Worm (Caenorhabditis elegans) whole organism, mixed stage, embryonic: Measurements from ENCODE around the gene lgc-21.

Experiments
- bed-3 ChIP-seq: fragments of 200-800 bp; sonication (Bioruptor generic); optimal IDR thresholded peaks from 3 replicates; lab custom pipeline; 2018; ENCODE audit warnings: mild to moderate bottlenecking, missing genetic modification characterization, moderate library complexity, missing compliant biosample characterization
- ceh-39 ChIP-seq: fragments of 150-350 bp; optimal IDR thresholded peaks from 2 replicates; lab custom pipeline; 2014; ENCODE audit warnings: missing biosample characterization, missing genetic modification characterization
- elt-3 ChIP-seq: fragments of 150-350 bp; optimal IDR thresholded peaks from 2 replicates; lab custom pipeline; 2014; ENCODE audit warnings: missing biosample characterization, missing genetic modification characterization
- mls-2 ChIP-seq: sonication (generic microtip); optimal IDR thresholded peaks from 2 replicates; lab custom pipeline; 2016; ENCODE audit warnings: mild to moderate bottlenecking, missing genetic modification characterization, moderate library complexity, missing compliant biosample characterization
- nhr-12 ChIP-seq: fragments of 150-350 bp; optimal IDR thresholded peaks from 2 replicates; lab custom pipeline; 2014; ENCODE audit warnings: missing biosample characterization, missing genetic modification characterization
- nhr-2 ChIP-seq: fragments of 150-350 bp; optimal IDR thresholded peaks from 2 replicates; lab custom pipeline; 2014; ENCODE audit warnings: missing biosample characterization, missing genetic modification characterization
- nhr-237 ChIP-seq: fragments of 150-350 bp; optimal IDR thresholded peaks from 2 replicates; lab custom pipeline; 2014; ENCODE audit warnings: missing biosample characterization, missing genetic modification characterization
- nhr-28 ChIP-seq: fragments of 150-350 bp; optimal IDR thresholded peaks from 2 replicates; lab custom pipeline; 2014; ENCODE audit warnings: missing biosample characterization, missing genetic modification characterization
- pha-4 ChIP-seq: fragments of 150-350 bp; optimal IDR thresholded peaks from 2 replicates; lab custom pipeline; 2018; ENCODE audit warnings: missing biosample characterization, missing genetic modification reagents, missing genetic modification characterization
- sptf-1 ChIP-seq: sonication (generic microtip); optimal IDR thresholded peaks from 2 replicates; lab custom pipeline; 2017; ENCODE audit warnings: mild to moderate bottlenecking, missing genetic modification characterization, moderate library complexity, missing compliant biosample characterization
- tbx-8 ChIP-seq: fragments of 200-800 bp; sonication (Bioruptor generic); optimal IDR thresholded peaks from 2 replicates; lab custom pipeline; 2018; ENCODE audit warnings: mild to moderate bottlenecking, missing genetic modification characterization, moderate library complexity, missing compliant biosample characterization
- unc-62 ChIP-seq: fragments of 150-350 bp; optimal IDR thresholded peaks from 2 replicates; lab custom pipeline; 2014; ENCODE audit warnings: missing biosample characterization, missing genetic modification reagents, missing genetic modification characterization
- ztf-11 ChIP-seq: fragments of 150-350 bp; optimal IDR thresholded peaks from 2 replicates; lab custom pipeline; 2014; ENCODE audit warnings: missing biosample characterization, missing genetic modification characterization

ce11 chrX:14029872-14030271 lies 37.9 kb downstream of the lgc-21 start:
- no peak for TF ChIP-seq elt-3 (tag; lab: Kevin White, UChicago)
- TF ChIP-seq tbx-8, result no peak
- no peak for TF ChIP-seq mls-2 (tag; lab: Kevin White, UChicago)
- no peak for TF ChIP-seq sptf-1 (tag; lab: Kevin White, UChicago)
- no peak for TF ChIP-seq ztf-11 (tag; lab: Kevin White, UChicago)
- TF ChIP-seq nhr-2, result no peak
- TF ChIP-seq nhr-237 (tag; lab: Kevin White, UChicago), result no peak
- no peak for TF ChIP-seq unc-62
- TF ChIP-seq pha-4, result no peak
- no peak for TF ChIP-seq nhr-12 (tag; lab: Kevin White, UChicago)
- no peak for TF ChIP-seq bed-3 (GFP tag; lab: Kevin White, UChicago)
- TF ChIP-seq nhr-28 (tag; lab: Kevin White, UChicago), result no peak
- no peak for TF ChIP-seq ceh-39 (tag; lab: Kevin White, UChicago)
